Worm (Caenorhabditis elegans) whole organism, L4/young adult: ENCODE measurements around the gene F09E5.12.
A peak's percentile ranks its signal among the peaks of the same experiment; 100 is the strongest.
"Not testable (repeated sequence)": the region's sequence is repeated elsewhere in the genome, so short reads cannot be mapped to it uniquely, and the experiment has no call there.

Source experiments
- W03F9.2 ChIP-seq: fragments of 150-350 bp; optimal IDR thresholded peaks from 2 replicates; lab custom pipeline; 2014; ENCODE audit warnings: missing biosample characterization, missing genetic modification characterization
- dao-5 ChIP-seq: sonication (generic microtip); optimal IDR thresholded peaks from 2 replicates; lab custom pipeline; 2016; ENCODE audit warnings: missing genotype, missing genetic modification characterization, moderate library complexity, missing compliant biosample characterization
- him-1 ChIP-seq: sonication (generic microtip); optimal IDR thresholded peaks from 2 replicates; lab custom pipeline; 2016; ENCODE audit warnings: missing genotype, missing genetic modification reagents, missing genetic modification characterization, missing compliant biosample characterization

Gene F09E5.12

ce11 chrII:5359252-5359651 is 11.3 kb downstream of the F09E5.12 start, which contains the start of gene sec-6:
Gene sec-6, plus strand, starts transcription at chrII:5359552.
- TF ChIP-seq W03F9.2 (tag; lab: Kevin White, UChicago) = no peak

ce11 chrII:5358137-5358745 is 12.3 kb downstream of the F09E5.12 start, which contains the start of the genes F09E5.11 and bmy-1:
Gene F09E5.11, minus strand, starts transcription at chrII:5358187.
Gene bmy-1, plus strand, starts transcription at chrII:5358695.
- TF ChIP-seq dao-5 (no peak), him-1 (peak; percentile 38), W03F9.2 (tag; lab: Kevin White, UChicago) (peak; percentile 67)

ce11 chrII:5355384-5355783 is 15.2 kb downstream of the F09E5.12 start, which contains the start of gene srg-69:
Gene srg-69, plus strand, starts transcription at chrII:5355684.
- TF ChIP-seq dao-5 (no peak), W03F9.2 (tag; lab: Kevin White, UChicago) (no peak)

ce11 chrII:5353642-5354041 is 16.9 kb downstream of the F09E5.12 start:
- TF ChIP-seq W03F9.2 (tag; lab: Kevin White, UChicago) = no peak
- peak; percentile 46 for TF ChIP-seq dao-5

- TF ChIP-seq dao-5 (no peak), W03F9.2 (tag; lab: Kevin White, UChicago) (no peak), him-1 (no peak)
Observed at ce11 chrII:5351799-5352198, 18.7 kb downstream of the F09E5.12 start, which contains the start of gene F09E5.7. Gene F09E5.7, plus strand, starts transcription at chrII:5352099.

- TF ChIP-seq dao-5; him-1; W03F9.2 (tag; lab: Kevin White, UChicago): not testable (repeated sequence)
Observed at ce11 chrII:5350357-5350756, 20.2 kb downstream of the F09E5.12 start, which contains the start of gene F09E5.8. Gene F09E5.8, plus strand, starts transcription at chrII:5350669.

ce11 chrII:5344775-5345174 is 25.8 kb downstream of the F09E5.12 start, which contains the start of gene F09E5.14:
Gene F09E5.14, minus strand, starts transcription at chrII:5344875.
- no peak for TF ChIP-seq W03F9.2 (tag; lab: Kevin White, UChicago)
- no peak for TF ChIP-seq dao-5
- no peak for TF ChIP-seq him-1

- no peak for TF ChIP-seq dao-5
- no peak for TF ChIP-seq W03F9.2 (tag; lab: Kevin White, UChicago)
- TF ChIP-seq him-1 = no peak
Observed at ce11 chrII:5342412-5342811, 28.1 kb downstream of the F09E5.12 start.

- TF ChIP-seq W03F9.2 (tag; lab: Kevin White, UChicago) (no peak), dao-5 (no peak), him-1 (no peak)
Observed at ce11 chrII:5341573-5341972, 29.0 kb downstream of the F09E5.12 start.

ce11 chrII:5340672-5341568 is 29.6 kb downstream of the F09E5.12 start:
- no peak for TF ChIP-seq dao-5
- TF ChIP-seq W03F9.2 (tag; lab: Kevin White, UChicago) = no peak
- TF ChIP-seq him-1 = peak; percentile 60

ce11 chrII:5339547-5339946 is 31.0 kb downstream of the F09E5.12 start:
- TF ChIP-seq dao-5 = no peak
- no peak for TF ChIP-seq W03F9.2 (tag; lab: Kevin White, UChicago)

- TF ChIP-seq him-1 = no peak
- TF ChIP-seq dao-5 = no peak
Observed at ce11 chrII:5338301-5338700, 32.2 kb downstream of the F09E5.12 start.

ce11 chrII:5337495-5337840 is 33.1 kb downstream of the F09E5.12 start:
- TF ChIP-seq W03F9.2 (tag; lab: Kevin White, UChicago) (no peak), him-1 (no peak), dao-5 (no peak)

- TF ChIP-seq dao-5 = no peak
- peak; percentile 12 for TF ChIP-seq W03F9.2 (tag; lab: Kevin White, UChicago)
- peak; percentile 40 for TF ChIP-seq him-1
Observed at ce11 chrII:5336660-5337494, 33.7 kb downstream of the F09E5.12 start.
